Worm (Caenorhabditis elegans) whole organism, midembryonic: ENCODE data around the gene sdz-7.

Experiments used
- T22C8.4 ChIP-seq: fragments of 200-800 bp; sonication (Bioruptor generic); IDR thresholded peaks from 2 replicates; pipeline ENCODE4 v1.3.6; 2022; ENCODE audit warnings: missing genetic modification characterization, missing compliant biosample characterization
- cog-1 ChIP-seq: sonication (generic microtip); optimal IDR thresholded peaks from 2 replicates; lab custom pipeline; 2016; ENCODE audit warnings: missing genetic modification characterization, missing compliant biosample characterization
- flt-1 ChIP-seq: fragments of 200-800 bp; sonication (Bioruptor generic); IDR thresholded peaks from 2 replicates; pipeline ENCODE4 v1.3.6; 2022; ENCODE audit warnings: missing genetic modification characterization, missing compliant biosample characterization
- klf-2 ChIP-seq: fragments of 200-800 bp; sonication (Bioruptor generic); conservative IDR thresholded peaks from 2 replicates; pipeline ENCODE4 v1.3.6; 2022; ENCODE audit warnings: missing genetic modification reagents, missing genetic modification characterization, missing compliant biosample characterization
- med-1 ChIP-seq: sonication (generic microtip); optimal IDR thresholded peaks from 2 replicates; lab custom pipeline; 2017; ENCODE audit warnings: missing genetic modification characterization, mild to moderate bottlenecking, missing compliant biosample characterization, antibody characterized with exemption, missing genetic modification reagents; ENCODE audit not compliant: insufficient read depth
- ref-1 ChIP-seq: fragments of 200-800 bp; sonication (Bioruptor generic); conservative IDR thresholded peaks from 2 replicates; pipeline ENCODE4 v1.3.6; 2022; ENCODE audit warnings: missing genetic modification reagents, missing genetic modification characterization, missing compliant biosample characterization
- tab-1 ChIP-seq: fragments of 200-800 bp; sonication (Bioruptor generic); IDR thresholded peaks from 2 replicates; pipeline ENCODE4 v1.3.6; 2022; ENCODE audit warnings: missing genetic modification characterization, missing compliant biosample characterization
- ztf-23 ChIP-seq: fragments of 200-800 bp; sonication (Bioruptor generic); IDR thresholded peaks from 2 replicates; pipeline ENCODE4 v1.3.6; 2022; ENCODE audit warnings: missing genetic modification reagents, missing genetic modification characterization, missing compliant biosample characterization
- ztf-29 ChIP-seq: fragments of 200-800 bp; sonication (Bioruptor generic); IDR thresholded peaks from 2 replicates; pipeline ENCODE4 v1.3.6; 2022; ENCODE audit warnings: missing genetic modification reagents, missing genetic modification characterization, missing compliant biosample characterization

Gene sdz-7

ce11 chrII:3877127-3877526, 647 bp downstream of the sdz-7 start, which contains the start of gene nep-3:
nep-3 (minus strand) TSS chrII:3877227.
- TF ChIP-seq flt-1 (GFP tag; lab: Robert Waterston, UW) = no peak
- TF ChIP-seq med-1 = no peak
- no peak for TF ChIP-seq cog-1 (tag; lab: Kevin White, UChicago)
- TF ChIP-seq ref-1 (GFP tag; lab: Robert Waterston, UW) = no peak
- no peak for TF ChIP-seq ztf-23 (GFP tag; lab: Robert Waterston, UW)
- TF ChIP-seq tab-1 = no peak
- TF ChIP-seq T22C8.4 (GFP tag; lab: Robert Waterston, UW) = no peak
- TF ChIP-seq klf-2 (GFP tag; lab: Robert Waterston, UW) = no peak
- no peak for TF ChIP-seq ztf-29 (GFP tag; lab: Robert Waterston, UW)

DNA sequence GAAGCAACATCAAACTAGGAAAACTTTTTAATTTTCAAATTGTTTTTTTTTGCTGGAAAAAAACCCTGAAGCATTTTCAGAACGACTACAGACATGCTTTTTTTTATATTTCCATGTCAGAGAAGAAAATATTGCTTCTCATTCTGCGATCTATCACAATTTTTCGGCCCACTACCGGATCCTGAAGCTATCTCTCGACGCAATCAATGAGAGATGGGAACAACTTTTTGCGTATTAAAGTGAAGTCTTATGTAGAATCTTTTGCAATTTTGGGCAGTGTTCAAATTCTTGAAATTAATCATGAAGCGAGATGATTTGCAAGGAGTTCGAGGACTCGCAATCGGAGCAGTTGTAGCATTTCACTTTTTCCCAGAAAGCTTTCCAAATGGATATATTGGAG, 8.2 kb downstream of the sdz-7 start, which contains the start of gene oac-10:
Gene oac-10, plus strand, starts transcription at position 301 of the 400 bp plus-strand sequence.
- no peak for TF ChIP-seq ztf-29 (GFP tag; lab: Robert Waterston, UW)
- TF ChIP-seq med-1 = no peak
- no peak for TF ChIP-seq ref-1 (GFP tag; lab: Robert Waterston, UW)

ce11 chrII:3864652-3865051, 13.1 kb downstream of the sdz-7 start, which contains the start of gene nhr-261:
nhr-261 (minus strand) TSS chrII:3864752.
- no peak for TF ChIP-seq ztf-23 (GFP tag; lab: Robert Waterston, UW)
- TF ChIP-seq med-1 = no peak
- no peak for TF ChIP-seq ztf-29 (GFP tag; lab: Robert Waterston, UW)
- TF ChIP-seq klf-2 (GFP tag; lab: Robert Waterston, UW) = no peak
- TF ChIP-seq cog-1 (tag; lab: Kevin White, UChicago) = no peak
- TF ChIP-seq T22C8.4 (GFP tag; lab: Robert Waterston, UW) = no peak
- no peak for TF ChIP-seq tab-1
- TF ChIP-seq ref-1 (GFP tag; lab: Robert Waterston, UW) = no peak
- TF ChIP-seq flt-1 (GFP tag; lab: Robert Waterston, UW) = no peak

ce11 chrII:3862053-3862452, 15.7 kb downstream of the sdz-7 start:
- no peak for TF ChIP-seq cog-1 (tag; lab: Kevin White, UChicago)
- no peak for TF ChIP-seq med-1
- TF ChIP-seq flt-1 (GFP tag; lab: Robert Waterston, UW) = no peak
- TF ChIP-seq klf-2 (GFP tag; lab: Robert Waterston, UW) = no peak
- TF ChIP-seq ztf-29 (GFP tag; lab: Robert Waterston, UW) = no peak
- TF ChIP-seq ztf-23 (GFP tag; lab: Robert Waterston, UW) = no peak
- no peak for TF ChIP-seq T22C8.4 (GFP tag; lab: Robert Waterston, UW)
- no peak for TF ChIP-seq ref-1 (GFP tag; lab: Robert Waterston, UW)
- no peak for TF ChIP-seq tab-1

DNA sequence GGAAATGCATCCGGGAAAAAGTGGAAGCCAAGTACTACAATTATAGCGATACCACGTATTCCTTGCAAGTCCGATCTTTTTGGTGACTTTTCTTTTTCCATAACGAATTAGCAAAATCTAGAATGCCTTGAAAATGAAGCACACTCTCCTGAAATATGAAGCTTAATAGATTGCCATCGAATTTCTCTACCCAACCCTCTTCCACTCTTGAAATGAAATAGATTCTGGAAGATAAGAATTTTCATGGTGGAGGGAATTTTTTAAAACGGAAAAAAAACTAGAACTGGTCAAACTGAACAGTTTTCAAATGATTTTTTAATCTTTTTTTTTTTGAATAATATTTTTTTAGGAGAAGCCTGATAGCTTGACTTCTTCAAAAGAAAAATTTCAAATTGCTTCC, 16.9 kb downstream of the sdz-7 start, which contains the start of gene oac-11:
Gene oac-11, minus strand, starts transcription at position 101 of the 400 bp plus-strand sequence.
- TF ChIP-seq ztf-23 (GFP tag; lab: Robert Waterston, UW) (no peak), flt-1 (GFP tag; lab: Robert Waterston, UW) (no peak), cog-1 (tag; lab: Kevin White, UChicago) (no peak), klf-2 (GFP tag; lab: Robert Waterston, UW) (no peak), ztf-29 (GFP tag; lab: Robert Waterston, UW) (no peak), T22C8.4 (GFP tag; lab: Robert Waterston, UW) (no peak), tab-1 (no peak), med-1 (no peak), ref-1 (GFP tag; lab: Robert Waterston, UW) (no peak)

- no peak for TF ChIP-seq ztf-29 (GFP tag; lab: Robert Waterston, UW)
- no peak for TF ChIP-seq T22C8.4 (GFP tag; lab: Robert Waterston, UW)
- TF ChIP-seq cog-1 (tag; lab: Kevin White, UChicago) = no peak
- TF ChIP-seq ztf-23 (GFP tag; lab: Robert Waterston, UW) = no peak
- TF ChIP-seq ref-1 (GFP tag; lab: Robert Waterston, UW) = no peak
- TF ChIP-seq tab-1 = no peak
- TF ChIP-seq med-1 = no peak
- TF ChIP-seq klf-2 (GFP tag; lab: Robert Waterston, UW) = no peak
- no peak for TF ChIP-seq flt-1 (GFP tag; lab: Robert Waterston, UW)
Observed at ce11 chrII:3852654-3853053, 25.1 kb downstream of the sdz-7 start, which contains the start of gene nhr-257. nhr-257 (plus strand) TSS chrII:3852954.

DNA sequence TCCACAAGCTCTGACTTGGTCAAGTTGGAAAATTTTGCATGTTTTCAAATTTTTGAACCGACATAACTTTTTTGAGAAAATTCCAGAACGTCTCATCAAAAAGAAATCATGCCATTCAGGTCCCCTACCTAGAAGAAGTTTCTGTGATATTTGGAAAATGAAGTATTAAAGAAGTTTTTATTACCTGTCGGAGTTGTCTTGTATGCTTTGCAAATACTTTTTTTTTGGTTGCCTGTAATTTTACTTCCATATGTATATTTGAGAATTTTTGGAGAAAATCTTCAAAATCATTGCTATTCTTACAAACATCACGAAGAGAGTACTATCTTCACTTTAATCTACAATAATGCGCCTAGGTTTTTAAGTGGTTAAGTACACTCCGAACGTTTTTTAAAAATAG, 27.1 kb downstream of the sdz-7 start, which contains the start of gene nhr-72:
Gene nhr-72, minus strand, starts transcription at position 101 of the 400 bp plus-strand sequence.
- no peak for TF ChIP-seq tab-1
- no peak for TF ChIP-seq flt-1 (GFP tag; lab: Robert Waterston, UW)
- no peak for TF ChIP-seq ref-1 (GFP tag; lab: Robert Waterston, UW)
- TF ChIP-seq cog-1 (tag; lab: Kevin White, UChicago) = no peak
- TF ChIP-seq med-1 = no peak
- TF ChIP-seq klf-2 (GFP tag; lab: Robert Waterston, UW) = no peak
- TF ChIP-seq T22C8.4 (GFP tag; lab: Robert Waterston, UW) = no peak
- no peak for TF ChIP-seq ztf-23 (GFP tag; lab: Robert Waterston, UW)
- no peak for TF ChIP-seq ztf-29 (GFP tag; lab: Robert Waterston, UW)

DNA sequence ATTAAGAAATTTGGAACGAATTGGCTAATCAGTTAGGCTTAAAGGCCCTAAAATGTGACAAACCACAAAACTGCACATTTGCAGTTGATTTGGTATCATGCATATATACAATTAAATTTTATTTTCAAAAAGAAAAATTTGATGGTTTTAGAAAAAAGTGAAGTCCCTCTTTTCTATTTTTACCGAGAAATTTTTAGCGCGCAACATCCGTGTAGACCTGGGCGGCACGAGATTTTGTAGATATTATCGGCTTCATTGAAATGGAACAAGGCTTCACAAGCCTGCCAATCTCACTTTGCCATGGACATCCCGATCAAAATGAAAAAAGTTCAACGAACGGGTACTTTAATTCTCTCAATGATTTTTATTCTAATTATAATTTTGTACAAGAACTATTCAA, 31.7 kb downstream of the sdz-7 start, which contains the start of gene C17A2.2:
Gene C17A2.2, plus strand, starts transcription at position 301 of the 400 bp plus-strand sequence.
- TF ChIP-seq med-1 = no peak
- TF ChIP-seq tab-1 = no peak
- TF ChIP-seq ref-1 (GFP tag; lab: Robert Waterston, UW) = no peak
- no peak for TF ChIP-seq flt-1 (GFP tag; lab: Robert Waterston, UW)
- TF ChIP-seq cog-1 (tag; lab: Kevin White, UChicago) = no peak

DNA sequence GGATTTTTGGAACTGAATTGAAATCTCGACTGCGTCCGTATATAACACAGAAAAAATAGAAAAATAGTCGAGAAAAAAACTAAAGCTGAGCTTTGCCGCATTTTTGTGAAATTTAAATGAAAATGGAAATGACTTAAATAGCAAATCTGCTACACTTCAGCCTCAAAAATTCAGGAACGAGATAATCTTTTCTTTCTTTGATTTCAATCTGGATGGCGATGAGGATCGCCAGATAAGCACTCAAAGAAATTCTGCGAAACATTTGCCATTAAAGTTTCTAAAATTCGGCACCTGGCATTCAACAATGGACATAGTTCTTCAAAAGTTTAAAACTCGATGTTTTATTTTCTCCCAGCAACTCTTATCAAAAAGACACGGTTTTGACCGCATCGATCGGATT, 34.5 kb downstream of the sdz-7 start, which contains the start of the genes C17A2.7 and C17A2.3:
Gene C17A2.7, minus strand, starts transcription at position 101 of the 400 bp plus-strand sequence.
Gene C17A2.3, plus strand, starts transcription at position 305 of the 400 bp plus-strand sequence.
- no peak for TF ChIP-seq ztf-23 (GFP tag; lab: Robert Waterston, UW)

DNA sequence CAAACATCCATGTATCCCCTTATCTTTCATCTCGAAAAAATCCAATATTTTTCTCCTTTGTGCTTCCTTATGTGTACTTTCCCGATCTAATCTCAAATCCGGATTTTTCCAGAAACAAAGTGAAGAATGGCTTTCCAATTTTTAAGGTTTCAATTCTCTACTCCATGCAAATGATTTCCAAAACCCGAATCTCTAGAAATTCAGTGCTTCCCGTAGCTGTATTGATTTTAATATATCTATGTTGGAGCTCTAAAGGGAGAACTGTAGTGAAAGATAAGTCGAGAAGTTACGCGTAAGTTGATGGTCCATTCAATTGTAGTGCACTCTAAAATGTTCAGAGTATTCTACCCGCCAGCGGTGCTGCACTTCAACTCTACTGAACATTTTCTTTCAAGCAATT, 38.2 kb downstream of the sdz-7 start, which contains the start of gene C17A2.4:
Gene C17A2.4, plus strand, starts transcription at position 301 of the 400 bp plus-strand sequence.
- TF ChIP-seq ztf-23 (GFP tag; lab: Robert Waterston, UW) = no peak
- TF ChIP-seq med-1 = no peak
